Worm (Caenorhabditis elegans): ENCODE data around the gene T01C3.11.

T01C3.11 gene

DNA sequence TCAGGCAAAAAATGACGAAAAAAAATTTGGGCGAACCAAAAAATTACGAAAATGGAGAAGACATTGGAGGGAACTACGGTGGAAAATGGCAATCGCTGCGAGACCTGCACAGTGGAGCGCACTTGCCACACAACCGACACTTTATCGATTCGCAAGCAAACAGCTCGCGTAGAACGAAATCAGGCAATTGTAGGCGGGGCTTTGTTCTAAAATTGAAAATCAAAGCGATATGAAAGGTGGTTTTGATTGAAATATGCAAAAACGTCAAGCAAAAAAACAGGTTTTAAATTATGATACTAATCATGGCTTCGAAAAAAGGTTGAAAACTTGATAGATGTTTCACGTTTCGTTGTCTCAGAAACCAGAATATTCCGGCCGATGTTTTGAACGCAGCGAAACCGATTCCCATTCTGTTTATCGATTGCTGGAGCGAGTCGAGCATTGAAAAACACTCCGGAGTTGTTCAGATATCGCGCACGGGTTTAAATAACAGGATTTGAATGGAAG is 2.9 kb downstream of the T01C3.11 start, which contains the start of the genes fib-1 and mut-15 (continued):
- no peak for TF ChIP-seq daf-12 (tag; optimal IDR thresholded peaks at IDR 0.05)
- peak; percentile 48 for TF ChIP-seq tbx-2 (tag; optimal IDR thresholded peaks at IDR 0.05)
- no peak for TF ChIP-seq ZK546.5 (tag; optimal IDR thresholded peaks at IDR 0.05)
- TF ChIP-seq ceh-9 (tag; optimal IDR thresholded peaks at IDR 0.05), result no peak
- no peak for TF ChIP-seq mml-1 (tag; optimal IDR thresholded peaks at IDR 0.05)
- peak; percentile 88 for TF ChIP-seq R02D3.7 (tag; optimal IDR thresholded peaks at IDR 0.05)

- no peak for TF ChIP-seq mml-1 (tag; optimal IDR thresholded peaks at IDR 0.05)
- no peak for TF ChIP-seq nhr-67 (tag; optimal IDR thresholded peaks at IDR 0.05)
- TF ChIP-seq nhr-77 (tag; optimal IDR thresholded peaks at IDR 0.05), result no peak
- TF ChIP-seq ceh-9 (tag; optimal IDR thresholded peaks at IDR 0.05), result no peak
- TF ChIP-seq ama-1 (optimal IDR thresholded peaks at IDR 0.05), result no peak
- no peak for TF ChIP-seq ztf-11 (tag; optimal IDR thresholded peaks at IDR 0.05)
- TF ChIP-seq unc-62 (GFP tag; optimal IDR thresholded peaks at IDR 0.05), result no peak
- TF ChIP-seq fkh-2 (tag; optimal IDR thresholded peaks at IDR 0.05), result no peak
- no peak for TF ChIP-seq lin-15B (tag; optimal IDR thresholded peaks at IDR 0.05)
- TF ChIP-seq elt-2 (tag; optimal IDR thresholded peaks at IDR 0.05), result no peak
- TF ChIP-seq ztf-4 (tag; optimal IDR thresholded peaks at IDR 0.05), result no peak
- TF ChIP-seq egl-5 (tag; optimal IDR thresholded peaks at IDR 0.05), result no peak
- TF ChIP-seq lin-39 (tag; optimal IDR thresholded peaks at IDR 0.05), result no peak
- TF ChIP-seq zag-1 (tag; optimal IDR thresholded peaks at IDR 0.05), result no peak
- no peak for TF ChIP-seq aly-2 (tag; optimal IDR thresholded peaks at IDR 0.05)
Measured at ce11 chrV:15004800-15005199, 5.5 kb downstream of the T01C3.11 start, which contains the start of gene hrde-2. TSS of gene hrde-2 (plus strand) at chrV:15005100.

ce11 chrV:15011560-15011959 is 12.2 kb downstream of the T01C3.11 start, which contains the start of gene nmr-2:
TSS of gene nmr-2 (minus strand) at chrV:15011660.
- TF ChIP-seq nhr-12 (tag; optimal IDR thresholded peaks at IDR 0.05) (no peak), lin-15B (tag; optimal IDR thresholded peaks at IDR 0.05) (no peak), nhr-77 (tag; optimal IDR thresholded peaks at IDR 0.05) (no peak), ama-1 (optimal IDR thresholded peaks at IDR 0.05) (no peak), nfya-1 (tag; optimal IDR thresholded peaks at IDR 0.05; ENCODE audit: insufficient read depth) (no peak), mdl-1 (tag; optimal IDR thresholded peaks at IDR 0.05) (no peak), egl-5 (tag; optimal IDR thresholded peaks at IDR 0.05) (no peak), snpc-4 (tag; optimal IDR thresholded peaks at IDR 0.05) (no peak)

DNA sequence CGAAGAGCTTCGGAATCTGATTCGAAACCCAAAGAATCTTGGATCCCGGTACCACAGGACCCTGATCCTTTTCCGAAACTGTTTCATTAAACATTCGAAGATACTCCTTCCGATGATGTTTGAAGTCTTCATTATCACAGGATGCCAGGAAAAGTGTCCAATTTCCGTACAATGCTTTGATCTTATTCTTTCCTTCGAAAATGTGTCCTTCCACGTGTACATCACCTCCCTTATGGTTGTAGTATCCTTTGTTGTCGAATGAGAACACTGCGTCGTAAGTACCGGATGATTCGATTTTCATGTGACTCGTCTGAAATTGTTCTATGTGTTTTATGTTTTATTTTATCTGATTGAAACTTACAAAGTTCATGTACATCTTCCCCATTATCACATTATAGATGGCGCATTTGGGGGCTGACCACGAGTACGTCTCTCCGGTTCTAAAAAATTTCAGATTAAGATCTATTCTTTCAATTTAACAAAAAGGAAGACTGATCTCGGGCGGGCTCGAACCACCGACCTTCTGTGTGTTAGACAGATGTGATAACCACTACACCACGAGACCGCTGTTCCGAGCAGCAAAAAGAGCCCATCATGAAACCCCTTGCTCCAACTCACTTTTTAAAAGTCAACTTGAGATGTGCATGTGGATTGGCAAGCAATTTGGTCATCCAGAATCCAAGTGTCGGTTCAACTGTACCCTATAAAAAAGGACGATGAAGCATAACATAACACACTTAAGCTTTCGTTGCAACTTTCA is 13.4 kb downstream of the T01C3.11 start:
- TF ChIP-seq ama-1 (optimal IDR thresholded peaks at IDR 0.05) (peak; percentile 22), elt-2 (tag; optimal IDR thresholded peaks at IDR 0.05) (peak; percentile 30), fkh-10 (GFP tag; optimal IDR thresholded peaks at IDR 0.05) (no peak), elt-1 (tag; optimal IDR thresholded peaks at IDR 0.05) (peak; percentile 49), nhr-23 (tag; optimal IDR thresholded peaks at IDR 0.05) (no peak), ceh-82 (tag; optimal IDR thresholded peaks at IDR 0.05) (no peak), aly-2 (tag; optimal IDR thresholded peaks at IDR 0.05) (no peak), fos-1 (tag; optimal IDR thresholded peaks at IDR 0.05) (no peak), lin-39 (tag; optimal IDR thresholded peaks at IDR 0.05) (no peak), unc-62 (GFP tag; optimal IDR thresholded peaks at IDR 0.05) (no peak), tbx-2 (tag; optimal IDR thresholded peaks at IDR 0.05) (no peak), R02D3.7 (tag; optimal IDR thresholded peaks at IDR 0.05) (no peak), nfya-1 (tag; optimal IDR thresholded peaks at IDR 0.05; ENCODE audit: insufficient read depth) (peak; percentile 10), ceh-28 (tag; optimal IDR thresholded peaks at IDR 0.05) (no peak), nhr-28 (tag; optimal IDR thresholded peaks at IDR 0.05) (no peak), ceh-16 (tag; optimal IDR thresholded peaks at IDR 0.05) (no peak)

ce11 chrV:15013328-15013727 is 14.0 kb downstream of the T01C3.11 start:
- TF ChIP-seq snpc-4 (tag; optimal IDR thresholded peaks at IDR 0.05), result no peak
- TF ChIP-seq sea-2 (GFP tag; optimal IDR thresholded peaks at IDR 0.05), result no peak
- no peak for TF ChIP-seq daf-12 (tag; optimal IDR thresholded peaks at IDR 0.05)
- no peak for TF ChIP-seq nhr-25 (tag; optimal IDR thresholded peaks at IDR 0.05)
- TF ChIP-seq ZK546.5 (tag; optimal IDR thresholded peaks at IDR 0.05), result no peak
- TF ChIP-seq nhr-43 (tag; optimal IDR thresholded peaks at IDR 0.05; ENCODE audit: poor library complexity, severe bottlenecking), result no peak
- no peak for TF ChIP-seq ceh-9 (tag; optimal IDR thresholded peaks at IDR 0.05)
- TF ChIP-seq ceh-16 (tag; optimal IDR thresholded peaks at IDR 0.05), result no peak
- TF ChIP-seq jun-1 (tag; optimal IDR thresholded peaks at IDR 0.05), result no peak
- TF ChIP-seq unc-39 (tag; optimal IDR thresholded peaks at IDR 0.05), result no peak
- no peak for TF ChIP-seq egl-5 (tag; optimal IDR thresholded peaks at IDR 0.05)
- TF ChIP-seq pqm-1 (tag; optimal IDR thresholded peaks at IDR 0.05), result no peak
- TF ChIP-seq nhr-23 (tag; optimal IDR thresholded peaks at IDR 0.05), result no peak
- no peak for TF ChIP-seq nhr-237 (tag; optimal IDR thresholded peaks at IDR 0.05)
- TF ChIP-seq ama-1 (optimal IDR thresholded peaks at IDR 0.05), result no peak
- no peak for TF ChIP-seq tbx-2 (tag; optimal IDR thresholded peaks at IDR 0.05)
- no peak for TF ChIP-seq nhr-77 (tag; optimal IDR thresholded peaks at IDR 0.05)
- TF ChIP-seq lin-15B (tag; optimal IDR thresholded peaks at IDR 0.05), result no peak
- no peak for TF ChIP-seq nhr-76 (tag; optimal IDR thresholded peaks at IDR 0.05)

Data from whole organism, L3 larva.